Fruit fly (Drosophila melanogaster) whole organism, embryonic: ENCODE data around the gene CG12118.

Experiments
- ATbp ChIP-seq: fragments of 200-800 bp; sonication (Bioruptor generic); optimal IDR thresholded peaks from 2 replicates; lab custom pipeline; 2017; ENCODE audit warnings: missing biosample characterization, mild to moderate bottlenecking, missing genetic modification characterization, missing genetic modification reagents
- Asciz ChIP-seq: fragments of 200-800 bp; sonication (Bioruptor generic); optimal IDR thresholded peaks from 2 replicates; lab custom pipeline; 2017; ENCODE audit warnings: missing biosample characterization, mild to moderate bottlenecking, missing genetic modification characterization, missing genetic modification reagents
- CG1233 ChIP-seq: fragments of 200-800 bp; sonication (Bioruptor generic); optimal IDR thresholded peaks from 4 replicates; lab custom pipeline; 2018; ENCODE audit warnings: missing biosample characterization, mild to moderate bottlenecking, missing genetic modification characterization
- CG12769 ChIP-seq: fragments of 200-800 bp; sonication (Bioruptor generic); optimal IDR thresholded peaks from 2 replicates; lab custom pipeline; 2019; ENCODE audit warnings: missing biosample characterization, mild to moderate bottlenecking, missing genetic modification characterization, moderate library complexity
- CG13296 ChIP-seq: fragments of 200-800 bp; sonication (Bioruptor generic); optimal IDR thresholded peaks from 3 replicates; lab custom pipeline; 2018; ENCODE audit warnings: missing biosample characterization, mild to moderate bottlenecking, missing genetic modification characterization
- CG14441 ChIP-seq: fragments of 200-800 bp; sonication (Bioruptor generic); IDR thresholded peaks from 2 replicates; pipeline ENCODE4 v1.3.6; 2022; ENCODE audit warnings: missing biosample characterization, missing genetic modification characterization
- CG14710 ChIP-seq: fragments of 200-800 bp; sonication (Bioruptor generic); optimal IDR thresholded peaks from 3 replicates; lab custom pipeline; 2019; ENCODE audit warnings: missing biosample characterization, mild to moderate bottlenecking, missing genetic modification characterization, moderate library complexity
- CG15073 ChIP-seq: fragments of 200-800 bp; sonication (Bioruptor generic); optimal IDR thresholded peaks from 2 replicates; lab custom pipeline; 2016; ENCODE audit warnings: missing biosample characterization, missing genetic modification characterization
- CG15479 ChIP-seq: fragments of 200-800 bp; sonication (Bioruptor generic); optimal IDR thresholded peaks from 3 replicates; lab custom pipeline; 2019; ENCODE audit warnings: missing biosample characterization, mild to moderate bottlenecking, missing genetic modification characterization, moderate library complexity
- CG1647 ChIP-seq: fragments of 200-800 bp; sonication (Bioruptor generic); optimal IDR thresholded peaks from 3 replicates; lab custom pipeline; 2016; ENCODE audit warnings: missing biosample characterization, missing genetic modification characterization
- CG2712 ChIP-seq: fragments of 200-800 bp; optimal IDR thresholded peaks from 3 replicates; lab custom pipeline; 2019; ENCODE audit warnings: missing biosample characterization, mild to moderate bottlenecking, missing genetic modification characterization, moderate library complexity
- CG2875 ChIP-seq: fragments of 200-800 bp; sonication (Bioruptor generic); optimal IDR thresholded peaks from 2 replicates; lab custom pipeline; 2017; ENCODE audit warnings: missing biosample characterization, mild to moderate bottlenecking, missing genetic modification characterization, missing genetic modification reagents
- CG2889 ChIP-seq: fragments of 200-800 bp; sonication (Bioruptor generic); IDR thresholded peaks from 3 replicates; pipeline ENCODE4 v1.3.6; 2022; ENCODE audit warnings: missing biosample characterization, missing genetic modification characterization
- CG34224 ChIP-seq: fragments of 200-800 bp; sonication (Bioruptor generic); IDR thresholded peaks from 3 replicates; pipeline ENCODE4 v1.3.6; 2022; ENCODE audit warnings: missing biosample characterization, missing genetic modification characterization; ENCODE audit not compliant: partially characterized antibody
- CG34422 ChIP-seq: fragments of 200-800 bp; sonication (Bioruptor generic); IDR thresholded peaks from 3 replicates; pipeline ENCODE4 v1.3.6; 2022; ENCODE audit warnings: missing biosample characterization, missing genetic modification characterization
- CG6272 ChIP-seq: fragments of 200-800 bp; sonication (Bioruptor generic); IDR thresholded peaks from 2 replicates; pipeline ENCODE4 v1.3.6; 2022; ENCODE audit warnings: missing biosample characterization, missing genetic modification characterization
- CG6683 ChIP-seq: fragments of 200-800 bp; sonication (Bioruptor generic); optimal IDR thresholded peaks from 2 replicates; lab custom pipeline; 2017; ENCODE audit warnings: missing biosample characterization, mild to moderate bottlenecking, missing genetic modification characterization, missing genetic modification reagents
- CG6689 ChIP-seq: fragments of 200-800 bp; sonication (Bioruptor generic); IDR thresholded peaks from 2 replicates; pipeline ENCODE4 v1.3.6; 2022; ENCODE audit warnings: missing biosample characterization, missing genetic modification characterization
- CG6765 ChIP-seq: fragments of 200-800 bp; sonication (Bioruptor generic); optimal IDR thresholded peaks from 3 replicates; lab custom pipeline; 2017; ENCODE audit warnings: missing biosample characterization, mild to moderate bottlenecking, missing genetic modification characterization
- CG6791 ChIP-seq: fragments of 200-800 bp; sonication (Bioruptor generic); IDR thresholded peaks from 3 replicates; pipeline ENCODE4 v1.3.6; 2022; ENCODE audit warnings: missing biosample characterization, missing genetic modification characterization; ENCODE audit not compliant: partially characterized antibody
- CG7928 ChIP-seq: fragments of 200-800 bp; sonication (Bioruptor generic); optimal IDR thresholded peaks from 2 replicates; lab custom pipeline; 2017; ENCODE audit warnings: missing biosample characterization, mild to moderate bottlenecking, missing genetic modification characterization
- CG9215 ChIP-seq: fragments of 200-800 bp; sonication (Bioruptor generic); IDR thresholded peaks from 2 replicates; pipeline ENCODE4 v1.3.6; 2022; ENCODE audit warnings: missing biosample characterization, missing genetic modification characterization
- D19A ChIP-seq: fragments of 200-800 bp; optimal IDR thresholded peaks from 3 replicates; lab custom pipeline; 2019; ENCODE audit warnings: missing biosample characterization, mild to moderate bottlenecking, missing genetic modification characterization, moderate library complexity
- Dek ChIP-seq: fragments of 200-800 bp; sonication (Bioruptor generic); optimal IDR thresholded peaks from 3 replicates; lab custom pipeline; 2019; ENCODE audit warnings: missing biosample characterization, mild to moderate bottlenecking, missing genetic modification characterization, moderate library complexity
- Dp ChIP-seq: fragments of 200-800 bp; sonication (Bioruptor generic); optimal IDR thresholded peaks from 2 replicates; lab custom pipeline; 2018; ENCODE audit warnings: missing biosample characterization, mild to moderate bottlenecking, missing genetic modification characterization, moderate library complexity
- Ets97D ChIP-seq: fragments of 200-800 bp; sonication (Bioruptor generic); optimal IDR thresholded peaks from 3 replicates; lab custom pipeline; 2016; ENCODE audit warnings: missing biosample characterization, missing genetic modification characterization
- Hmr ChIP-seq: fragments of 200-800 bp; sonication (Bioruptor generic); optimal IDR thresholded peaks from 3 replicates; lab custom pipeline; 2017; ENCODE audit warnings: mild to moderate bottlenecking, missing biosample characterization, missing genetic modification reagents, missing genetic modification characterization
- Hr39 ChIP-seq: fragments of >200 bp; optimal IDR thresholded peaks from 2 replicates; lab custom pipeline; 2017
- Jarid2 ChIP-seq: fragments of 200-800 bp; sonication (Bioruptor generic); optimal IDR thresholded peaks from 3 replicates; lab custom pipeline; 2017; ENCODE audit warnings: mild to moderate bottlenecking, missing biosample characterization, missing genetic modification reagents, missing genetic modification characterization
- Tbp ChIP-seq: fragments of >200 bp; optimal IDR thresholded peaks from 2 replicates; lab custom pipeline; 2018; ENCODE audit warnings: missing biosample characterization, missing genetic modification characterization
- bbx ChIP-seq: fragments of 200-800 bp; sonication (Bioruptor generic); IDR thresholded peaks from 2 replicates; pipeline ENCODE4 v1.3.6; 2022; ENCODE audit warnings: missing biosample characterization, missing genetic modification characterization; ENCODE audit not compliant: partially characterized antibody
- btn ChIP-seq: fragments of 200-800 bp; sonication (Bioruptor generic); optimal IDR thresholded peaks from 2 replicates; lab custom pipeline; 2016; ENCODE audit warnings: missing biosample characterization, missing genetic modification characterization
- chinmo ChIP-seq: fragments of 200-800 bp; sonication (Bioruptor generic); IDR thresholded peaks from 4 replicates; pipeline ENCODE4 v1.3.6; 2022; ENCODE audit warnings: missing biosample characterization, missing genetic modification characterization; ENCODE audit not compliant: partially characterized antibody
- danr ChIP-seq: fragments of 200-800 bp; sonication (Bioruptor generic); IDR thresholded peaks from 2 replicates; pipeline ENCODE4 v1.3.6; 2022; ENCODE audit warnings: missing biosample characterization, missing genetic modification characterization
- fu2 ChIP-seq: fragments of 200-800 bp; sonication (Bioruptor generic); optimal IDR thresholded peaks from 2 replicates; lab custom pipeline; 2016; ENCODE audit warnings: missing biosample characterization, missing genetic modification characterization
- gcm2 ChIP-seq: fragments of 200-800 bp; sonication (Bioruptor generic); optimal IDR thresholded peaks from 2 replicates; lab custom pipeline; 2016; ENCODE audit warnings: missing biosample characterization, missing genetic modification characterization
- ind ChIP-seq: fragments of 200-800 bp; sonication (Bioruptor generic); optimal IDR thresholded peaks from 3 replicates; lab custom pipeline; 2016; ENCODE audit warnings: missing biosample characterization, missing genetic modification characterization
- jigr1 ChIP-seq: fragments of 200-800 bp; sonication (Bioruptor generic); IDR thresholded peaks from 3 replicates; pipeline ENCODE4 v1.3.6; 2022; ENCODE audit warnings: missing biosample characterization, missing genetic modification characterization
- klu ChIP-seq: fragments of 200-800 bp; sonication (Bioruptor generic); IDR thresholded peaks from 2 replicates; pipeline ENCODE4 v1.3.6; 2022; ENCODE audit warnings: missing biosample characterization, missing genetic modification characterization
- lab ChIP-seq: fragments of 200-800 bp; sonication (Bioruptor generic); optimal IDR thresholded peaks from 3 replicates; lab custom pipeline; 2017; ENCODE audit warnings: missing biosample characterization, missing genetic modification characterization, mild to moderate bottlenecking, moderate library complexity, missing genetic modification reagents
- lilli ChIP-seq: fragments of 200-800 bp; sonication (Bioruptor generic); optimal IDR thresholded peaks from 3 replicates; lab custom pipeline; 2016; ENCODE audit warnings: missing biosample characterization, missing genetic modification characterization
- luna ChIP-seq: fragments of 200-800 bp; sonication (Bioruptor generic); optimal IDR thresholded peaks from 2 replicates; lab custom pipeline; 2016; ENCODE audit warnings: missing biosample characterization, missing genetic modification characterization
- mirr ChIP-seq: fragments of 200-800 bp; sonication (Bioruptor generic); optimal IDR thresholded peaks from 3 replicates; lab custom pipeline; 2018; ENCODE audit warnings: missing biosample characterization, mild to moderate bottlenecking, missing genetic modification characterization
- mld ChIP-seq: fragments of 200-800 bp; sonication (Bioruptor generic); IDR thresholded peaks from 3 replicates; pipeline ENCODE4 v1.3.6; 2022; ENCODE audit warnings: missing biosample characterization, missing genetic modification characterization; ENCODE audit not compliant: partially characterized antibody
- pita ChIP-seq: fragments of 200-800 bp; sonication (Bioruptor generic); optimal IDR thresholded peaks from 2 replicates; lab custom pipeline; 2017; ENCODE audit warnings: missing biosample characterization, mild to moderate bottlenecking, missing genetic modification characterization
- seq ChIP-seq: fragments of 200-800 bp; sonication (Bioruptor generic); IDR thresholded peaks from 2 replicates; pipeline ENCODE4 v1.3.6; 2022; ENCODE audit warnings: missing biosample characterization, missing genetic modification characterization
- sqz ChIP-seq: fragments of 200-800 bp; sonication (Bioruptor generic); optimal IDR thresholded peaks from 3 replicates; lab custom pipeline; 2018; ENCODE audit warnings: missing biosample characterization, mild to moderate bottlenecking, missing genetic modification characterization
- stc ChIP-seq: fragments of 200-800 bp; sonication (Bioruptor generic); IDR thresholded peaks from 2 replicates; pipeline ENCODE4 v1.3.6; 2022; ENCODE audit warnings: missing biosample characterization, missing genetic modification characterization
- trh ChIP-seq: fragments of 200-800 bp; sonication (Bioruptor generic); optimal IDR thresholded peaks from 2 replicates; lab custom pipeline; 2016; ENCODE audit warnings: missing biosample characterization, missing genetic modification characterization
- unpg ChIP-seq: fragments of 200-800 bp; sonication (Bioruptor generic); optimal IDR thresholded peaks from 3 replicates; lab custom pipeline; 2018; ENCODE audit warnings: missing biosample characterization, mild to moderate bottlenecking, missing genetic modification characterization, moderate library complexity

The CG12118 gene

DNA sequence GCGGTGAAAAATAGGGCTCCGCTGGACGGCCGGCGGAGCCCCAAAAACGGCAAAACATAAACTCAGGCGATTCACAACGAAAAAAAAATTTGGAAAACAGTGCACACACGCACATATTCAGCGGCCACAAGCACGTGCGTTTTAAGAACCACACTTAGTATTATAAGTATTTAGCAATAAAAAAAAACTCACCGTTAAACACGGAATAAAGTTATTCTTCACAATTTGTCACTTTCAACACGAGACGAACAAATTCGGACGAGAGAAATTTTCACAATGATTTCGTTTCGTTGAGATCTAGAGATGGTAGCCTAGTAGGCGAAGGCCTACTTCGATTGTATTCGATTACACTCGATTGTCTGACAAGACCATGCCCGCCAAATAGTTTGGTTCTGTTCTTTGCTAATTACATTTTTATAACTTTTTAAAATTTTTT, 39.8 kb downstream of the CG12118 start, which contains the start of gene His3.3B (continued):
- TF ChIP-seq CG13296 (GFP tag; lab: Kevin White, UChicago) (peak; percentile 41), sqz (GFP tag; lab: Kevin White, UChicago) (peak; percentile 62), CG9215 (GFP tag; lab: Robert Waterston, UW) (no peak), CG6791 (GFP tag; lab: Robert Waterston, UW) (0 out of 3 replicates have a peak, but pooled peaks have one; percentile 39), seq (GFP tag; lab: Robert Waterston, UW) (peak; percentile 11; the same call in 1 of the 2 replicates), jigr1 (GFP tag; lab: Robert Waterston, UW) (no peak; the same call in 2 of the 3 replicates), CG1233 (GFP tag; lab: Kevin White, UChicago) (no peak), lilli (GFP tag; lab: Kevin White, UChicago) (peak; percentile 22), Ets97D (GFP tag; lab: Kevin White, UChicago) (peak; percentile 15), unpg (GFP tag; lab: Kevin White, UChicago) (no peak), danr (GFP tag; lab: Robert Waterston, UW) (no peak), CG6689 (GFP tag; lab: Robert Waterston, UW) (no peak), Hmr (no peak), CG1647 (no peak), pita (GFP tag; lab: Kevin White, UChicago) (peak; percentile 50), bbx (GFP tag; lab: Robert Waterston, UW) (peak; percentile 21; the same call in 1 of the 2 replicates), Dp (GFP tag; lab: Kevin White, UChicago) (peak; percentile 81), CG6765 (GFP tag; lab: Kevin White, UChicago) (peak; percentile 47), CG7928 (GFP tag; lab: Kevin White, UChicago) (peak; percentile 3), CG34422 (GFP tag; lab: Robert Waterston, UW) (peak; percentile 54; the same call in 1 of the 3 replicates), CG12769 (no peak), CG2889 (GFP tag; lab: Robert Waterston, UW) (no peak), CG14710 (tag; lab: Kevin White, UChicago) (peak; percentile 42), Asciz (GFP tag; lab: Kevin White, UChicago) (no peak), btn (no peak), Hr39 (lab: Kevin White, UChicago) (no peak), CG14441 (GFP tag; lab: Robert Waterston, UW) (no peak), ATbp (GFP tag; lab: Kevin White, UChicago) (no peak), stc (GFP tag; lab: Robert Waterston, UW) (no peak), CG34224 (GFP tag; lab: Robert Waterston, UW) (0 out of 3 replicates have a peak, but pooled peaks have one; percentile 10), Tbp (GFP tag; lab: Kevin White, UChicago) (no peak), CG2875 (GFP tag; lab: Kevin White, UChicago) (no peak), lab (GFP tag; lab: Kevin White, UChicago) (peak; percentile 49), mld (GFP tag; lab: Robert Waterston, UW) (peak; percentile 28; the same call in 1 of the 3 replicates), Jarid2 (GFP tag; lab: Kevin White, UChicago) (peak; percentile 48), CG15479 (GFP tag; lab: Kevin White, UChicago) (no peak), CG6683 (GFP tag; lab: Kevin White, UChicago) (no peak), CG15073 (GFP tag; lab: Kevin White, UChicago) (no peak), fu2 (GFP tag; lab: Kevin White, UChicago) (peak; percentile 80), trh (no peak), luna (GFP tag; lab: Kevin White, UChicago) (no peak), ind (no peak), CG2712 (no peak), klu (no peak), D19A (tag; lab: Kevin White, UChicago) (no peak), Dek (tag; lab: Kevin White, UChicago) (no peak), gcm2 (no peak), chinmo (GFP tag; lab: Robert Waterston, UW) (0 out of 4 replicates have a peak, but pooled peaks have one; percentile 51), mirr (peak; percentile 21), CG6272 (no peak)
